Worm (Caenorhabditis elegans): ENCODE results near the gene C30A5.10.

C30A5.10 gene

ce11 chrIII:8185130-8185529 lies 24.5 kb downstream of the C30A5.10 start:
- TF ChIP-seq fos-1 (tag; optimal IDR thresholded peaks at IDR 0.05) (no peak), C34F6.9 (tag; optimal IDR thresholded peaks at IDR 0.05) (no peak), ztf-4 (tag; optimal IDR thresholded peaks at IDR 0.05) (no peak), F13H6.1 (tag; optimal IDR thresholded peaks at IDR 0.05) (no peak), lin-13 (GFP tag; optimal IDR thresholded peaks at IDR 0.05) (no peak), peb-1 (tag; optimal IDR thresholded peaks at IDR 0.05) (no peak), alr-1 (tag; optimal IDR thresholded peaks at IDR 0.05) (no peak), blmp-1 (tag; optimal IDR thresholded peaks at IDR 0.05; ENCODE audit: insufficient read depth) (no peak), dmd-4 (tag; optimal IDR thresholded peaks at IDR 0.05) (no peak), nhr-10 (tag; optimal IDR thresholded peaks at IDR 0.05) (no peak), skn-1 (tag; optimal IDR thresholded peaks at IDR 0.05) (no peak), mbf-1 (tag; optimal IDR thresholded peaks at IDR 0.05) (no peak), lin-11 (tag; optimal IDR thresholded peaks at IDR 0.05) (no peak), ceh-82 (tag; optimal IDR thresholded peaks at IDR 0.05) (no peak), R02D3.7 (tag; optimal IDR thresholded peaks at IDR 0.05) (no peak), nhr-77 (tag; optimal IDR thresholded peaks at IDR 0.05) (no peak)

ce11 chrIII:8182573-8182972 lies 27.1 kb downstream of the C30A5.10 start:
- no peak for TF ChIP-seq nhr-12 (tag; optimal IDR thresholded peaks at IDR 0.05)
- no peak for TF ChIP-seq nhr-21 (tag; optimal IDR thresholded peaks at IDR 0.05)
- no peak for TF ChIP-seq ztf-11 (tag; optimal IDR thresholded peaks at IDR 0.05)
- TF ChIP-seq skn-1 (tag; optimal IDR thresholded peaks at IDR 0.05): no peak
- no peak for TF ChIP-seq R02D3.7 (tag; optimal IDR thresholded peaks at IDR 0.05)
- TF ChIP-seq mab-5 (tag; optimal IDR thresholded peaks at IDR 0.05): no peak
- TF ChIP-seq ama-1 (optimal IDR thresholded peaks at IDR 0.05): no peak
- no peak for TF ChIP-seq zag-1 (tag; optimal IDR thresholded peaks at IDR 0.05)
- TF ChIP-seq Y55F3AM.14 (GFP tag; optimal IDR thresholded peaks at IDR 0.05): no peak
- no peak for TF ChIP-seq nhr-11 (tag; optimal IDR thresholded peaks at IDR 0.05)
- TF ChIP-seq crh-2 (tag; optimal IDR thresholded peaks at IDR 0.05): no peak
- no peak for TF ChIP-seq aly-2 (tag; optimal IDR thresholded peaks at IDR 0.05)
- TF ChIP-seq nhr-25 (tag; optimal IDR thresholded peaks at IDR 0.05): no peak
- TF ChIP-seq blmp-1 (tag; optimal IDR thresholded peaks at IDR 0.05; ENCODE audit: insufficient read depth): no peak
- TF ChIP-seq nhr-129 (tag; optimal IDR thresholded peaks at IDR 0.05): no peak
- TF ChIP-seq ceh-82 (tag; optimal IDR thresholded peaks at IDR 0.05): no peak
- no peak for TF ChIP-seq fos-1 (tag; optimal IDR thresholded peaks at IDR 0.05)
- no peak for TF ChIP-seq snpc-4 (tag; optimal IDR thresholded peaks at IDR 0.05)
- no peak for TF ChIP-seq sma-3 (GFP tag; optimal IDR thresholded peaks at IDR 0.05)
- no peak for TF ChIP-seq elt-3 (tag; optimal IDR thresholded peaks at IDR 0.05)

- TF ChIP-seq egl-27 (tag; optimal IDR thresholded peaks at IDR 0.05) (no peak), zag-1 (tag; optimal IDR thresholded peaks at IDR 0.05) (no peak)
Measured at ce11 chrIII:8181581-8181980, 28.1 kb downstream of the C30A5.10 start, which contains the start of gene spc-2. Gene spc-2, plus strand, starts transcription at chrIII:8181881.

- TF ChIP-seq lsy-2 (tag; optimal IDR thresholded peaks at IDR 0.05) (no peak), alr-1 (tag; optimal IDR thresholded peaks at IDR 0.05) (no peak), fos-1 (tag; optimal IDR thresholded peaks at IDR 0.05) (no peak), nhr-129 (tag; optimal IDR thresholded peaks at IDR 0.05) (no peak), mbf-1 (tag; optimal IDR thresholded peaks at IDR 0.05) (no peak), nhr-237 (tag; optimal IDR thresholded peaks at IDR 0.05) (no peak), lin-13 (GFP tag; optimal IDR thresholded peaks at IDR 0.05) (no peak), nhr-12 (tag; optimal IDR thresholded peaks at IDR 0.05) (no peak), ama-1 (optimal IDR thresholded peaks at IDR 0.05) (no peak), sma-9 (GFP tag; optimal IDR thresholded peaks at IDR 0.05) (no peak), sma-9 (tag; optimal IDR thresholded peaks at IDR 0.05) (no peak), ceh-82 (tag; optimal IDR thresholded peaks at IDR 0.05) (no peak), egl-27 (tag; optimal IDR thresholded peaks at IDR 0.05) (no peak), zag-1 (tag; optimal IDR thresholded peaks at IDR 0.05) (no peak), ztf-1 (GFP tag; conservative IDR thresholded peaks at IDR 0.05) (no peak), Y55F3AM.14 (GFP tag; optimal IDR thresholded peaks at IDR 0.05) (no peak), nhr-21 (tag; optimal IDR thresholded peaks at IDR 0.05) (no peak), dmd-4 (tag; optimal IDR thresholded peaks at IDR 0.05) (no peak)
Measured at ce11 chrIII:8178924-8179323, 30.8 kb downstream of the C30A5.10 start, which contains the start of gene C50C3.5. Gene C50C3.5, plus strand, starts transcription at chrIII:8179224.
